Worm (Caenorhabditis elegans): ENCODE measurements around the gene nhr-176.

The nhr-176 gene

ce11 chrV:16061993-16062392 is 9.1 kb upstream of the nhr-176 start, which contains the start of gene fbxa-100:
Gene fbxa-100, minus strand, starts transcription at chrV:16062093.
- no peak for TF ChIP-seq nhr-12 (tag; optimal IDR thresholded peaks at IDR 0.05)

DNA sequence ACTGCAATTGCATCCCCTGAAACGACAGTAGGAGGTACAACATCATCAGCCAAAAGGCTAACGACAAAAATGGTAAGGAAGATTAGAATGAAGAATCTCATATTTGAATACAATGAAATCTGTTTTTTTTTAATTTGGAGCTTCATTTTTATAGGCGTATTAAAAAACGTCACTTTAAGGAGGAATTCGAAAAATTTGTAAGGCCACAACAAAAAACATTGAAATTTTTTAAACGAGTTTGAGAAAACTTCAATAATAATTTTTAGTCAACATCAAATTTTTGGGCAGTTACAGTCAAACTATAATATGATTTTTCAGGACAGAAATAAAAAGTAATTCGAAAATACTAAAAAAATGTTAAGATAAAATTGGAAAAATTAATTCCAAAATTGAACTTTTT is 8.3 kb upstream of the nhr-176 start, which contains the start of gene F14H3.14:
F14H3.14 (minus strand) TSS at position 101 of the 400 bp plus-strand sequence.
- TF ChIP-seq gmeb-1 (tag; optimal IDR thresholded peaks at IDR 0.05), result no peak
- TF ChIP-seq nhr-25 (tag; optimal IDR thresholded peaks at IDR 0.05), result no peak
- no peak for TF ChIP-seq ztf-11 (tag; optimal IDR thresholded peaks at IDR 0.05)
- TF ChIP-seq aly-2 (tag; optimal IDR thresholded peaks at IDR 0.05), result no peak
- no peak for TF ChIP-seq ama-1 (optimal IDR thresholded peaks at IDR 0.05)
- TF ChIP-seq dmd-4 (tag; optimal IDR thresholded peaks at IDR 0.05), result no peak
- TF ChIP-seq mab-5 (tag; optimal IDR thresholded peaks at IDR 0.05), result no peak
- TF ChIP-seq Y55F3AM.14 (GFP tag; optimal IDR thresholded peaks at IDR 0.05), result no peak
- no peak for TF ChIP-seq nhr-77 (tag; optimal IDR thresholded peaks at IDR 0.05)
- no peak for TF ChIP-seq nhr-21 (tag; optimal IDR thresholded peaks at IDR 0.05)

DNA sequence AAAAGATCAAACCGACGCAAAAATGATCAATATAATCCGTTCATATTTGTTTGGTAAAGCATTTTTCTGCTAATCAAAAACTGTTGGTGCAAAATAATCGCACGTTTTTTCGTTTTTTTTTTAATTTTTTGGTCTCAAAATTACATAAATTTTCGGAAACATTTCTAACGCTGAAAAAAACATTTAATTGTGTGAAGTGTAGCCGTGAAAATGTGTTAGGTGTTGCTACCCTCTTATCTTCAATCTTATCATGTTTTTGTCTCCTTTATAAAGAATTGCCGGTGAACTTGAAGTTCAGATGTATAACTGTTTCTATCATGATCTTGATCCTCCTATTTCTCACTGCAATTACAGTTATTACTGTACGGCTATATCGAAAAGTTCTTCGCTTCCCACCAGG is 2.2 kb upstream of the nhr-176 start, which contains the start of gene cyp-35D1:
cyp-35D1 (plus strand) TSS at position 301 of the 400 bp plus-strand sequence.
- TF ChIP-seq ztf-11 (tag; optimal IDR thresholded peaks at IDR 0.05) (no peak), nhr-11 (tag; optimal IDR thresholded peaks at IDR 0.05) (no peak), fos-1 (tag; optimal IDR thresholded peaks at IDR 0.05) (no peak), peb-1 (tag; optimal IDR thresholded peaks at IDR 0.05) (no peak), ztf-1 (GFP tag; conservative IDR thresholded peaks at IDR 0.05) (no peak), lsy-2 (tag; optimal IDR thresholded peaks at IDR 0.05) (no peak)

DNA sequence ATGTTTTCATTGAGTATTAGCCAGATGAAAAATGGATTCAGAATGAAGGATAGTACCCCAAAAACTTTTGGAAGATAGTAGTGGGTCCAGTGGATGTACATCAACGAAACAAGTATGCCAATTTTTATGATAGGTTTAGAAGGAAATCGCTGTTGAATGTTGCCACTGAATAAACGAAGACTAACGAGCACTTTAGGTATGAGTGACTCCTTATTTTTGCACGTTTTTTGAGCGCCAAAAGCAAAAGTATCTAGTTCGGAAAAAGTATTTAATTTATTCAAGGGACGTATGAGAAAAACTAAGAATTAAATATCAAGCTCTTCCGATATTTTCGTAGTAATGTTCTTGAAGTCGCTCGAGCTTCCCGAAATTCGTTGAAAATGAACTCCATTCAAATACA is 2.7 kb downstream of the nhr-176 start, which contains the start of gene srj-10:
srj-10 (minus strand) TSS at position 101 of the 400 bp plus-strand sequence.
- TF ChIP-seq sem-4 (tag; optimal IDR thresholded peaks at IDR 0.05), result no peak
- no peak for TF ChIP-seq ama-1 (optimal IDR thresholded peaks at IDR 0.05)
- TF ChIP-seq ztf-4 (tag; optimal IDR thresholded peaks at IDR 0.05), result no peak
- no peak for TF ChIP-seq nhr-12 (tag; optimal IDR thresholded peaks at IDR 0.05)
- TF ChIP-seq C34F6.9 (tag; optimal IDR thresholded peaks at IDR 0.05), result no peak
- no peak for TF ChIP-seq snpc-4 (tag; optimal IDR thresholded peaks at IDR 0.05)
- TF ChIP-seq ceh-82 (tag; optimal IDR thresholded peaks at IDR 0.05), result no peak

ce11 chrV:16075250-16075709 is 4.2 kb downstream of the nhr-176 start, which contains the start of the genes F14H3.12 and srj-29:
Gene F14H3.12, minus strand, starts transcription at chrV:16075323.
Gene srj-29, plus strand, starts transcription at chrV:16075659.
- TF ChIP-seq fos-1 (tag; optimal IDR thresholded peaks at IDR 0.05), result peak; percentile 30
- no peak for TF ChIP-seq C34F6.9 (tag; optimal IDR thresholded peaks at IDR 0.05)

DNA sequence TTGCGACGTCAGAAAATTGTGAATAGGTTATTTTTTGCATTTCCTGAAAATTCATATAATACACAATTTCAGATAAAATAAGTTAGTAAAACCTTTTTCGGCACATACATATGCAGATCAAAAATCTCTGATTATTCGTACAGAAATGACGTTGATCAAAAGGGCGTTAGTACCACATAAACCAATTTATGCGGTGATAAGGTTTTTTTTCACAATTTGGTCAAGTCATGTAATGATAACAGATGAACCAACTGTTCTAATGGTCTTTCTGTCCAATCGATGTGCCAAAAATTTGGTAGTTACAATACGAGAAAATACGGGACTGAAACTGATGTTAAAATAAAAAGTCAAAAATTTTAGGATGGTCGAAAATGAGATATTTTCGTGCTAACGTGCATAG is 8.9 kb downstream of the nhr-176 start:
- TF ChIP-seq lin-13 (GFP tag; optimal IDR thresholded peaks at IDR 0.05), result no peak
- peak; percentile 57 for TF ChIP-seq sma-9 (GFP tag; optimal IDR thresholded peaks at IDR 0.05)
- TF ChIP-seq sma-9 (tag; optimal IDR thresholded peaks at IDR 0.05), result no peak
- peak; percentile 69 for TF ChIP-seq fos-1 (tag; optimal IDR thresholded peaks at IDR 0.05)
- no peak for TF ChIP-seq unc-39 (tag; optimal IDR thresholded peaks at IDR 0.05)

DNA sequence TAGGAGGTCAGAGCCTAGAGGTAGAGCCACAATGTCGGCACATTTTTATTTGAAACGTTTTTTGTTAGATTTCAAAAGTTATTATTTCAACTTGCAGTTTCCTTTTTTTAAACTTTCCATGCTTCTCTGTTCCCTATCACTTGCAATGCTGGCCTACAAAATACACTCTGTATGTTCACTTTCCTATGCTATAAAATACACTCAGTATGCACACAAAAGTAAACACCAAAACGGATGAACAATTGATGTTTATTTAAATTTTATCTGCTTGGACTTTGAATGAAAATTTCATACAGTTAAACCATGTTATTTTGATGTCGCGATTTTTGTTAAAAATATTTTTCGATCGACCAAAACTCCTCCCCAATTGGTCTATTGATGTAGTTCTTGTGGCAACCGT is 9.6 kb downstream of the nhr-176 start:
- TF ChIP-seq ztf-4 (tag; optimal IDR thresholded peaks at IDR 0.05) (no peak), F13H6.1 (tag; optimal IDR thresholded peaks at IDR 0.05) (no peak), crh-2 (tag; optimal IDR thresholded peaks at IDR 0.05) (no peak), alr-1 (tag; optimal IDR thresholded peaks at IDR 0.05) (no peak), Y55F3AM.14 (GFP tag; optimal IDR thresholded peaks at IDR 0.05) (no peak), zag-1 (tag; optimal IDR thresholded peaks at IDR 0.05) (no peak)

ce11 chrV:16090685-16091084 is 19.6 kb downstream of the nhr-176 start, which contains the start of gene F22B8.3:
Gene F22B8.3, plus strand, starts transcription at chrV:16090985.
- TF ChIP-seq gmeb-1 (tag; optimal IDR thresholded peaks at IDR 0.05) (no peak), nhr-12 (tag; optimal IDR thresholded peaks at IDR 0.05) (no peak), unc-39 (tag; optimal IDR thresholded peaks at IDR 0.05) (no peak), blmp-1 (tag; optimal IDR thresholded peaks at IDR 0.05; ENCODE audit: insufficient read depth) (no peak), nhr-237 (tag; optimal IDR thresholded peaks at IDR 0.05) (no peak), alr-1 (tag; optimal IDR thresholded peaks at IDR 0.05) (no peak), zag-1 (tag; optimal IDR thresholded peaks at IDR 0.05) (no peak), lin-39 (tag; optimal IDR thresholded peaks at IDR 0.05) (no peak), nhr-11 (tag; optimal IDR thresholded peaks at IDR 0.05) (no peak), C34F6.9 (tag; optimal IDR thresholded peaks at IDR 0.05) (no peak), elt-3 (tag; optimal IDR thresholded peaks at IDR 0.05) (no peak), unc-55 (GFP tag; optimal IDR thresholded peaks at IDR 0.05) (no peak), R02D3.7 (tag; optimal IDR thresholded peaks at IDR 0.05) (no peak), nhr-10 (tag; optimal IDR thresholded peaks at IDR 0.05) (no peak)
